Fruit fly (Drosophila melanogaster) whole organism, embryonic: ENCODE results near the gene not.
A peak's percentile ranks its signal among the peaks of the same experiment; 100 is the strongest.

Experiments
- B-H1 ChIP-seq: fragments of 200-800 bp; sonication (Bioruptor generic); IDR thresholded peaks from 3 replicates; pipeline ENCODE4 v1.3.6; 2022; ENCODE audit warnings: missing biosample characterization, missing genetic modification characterization
- BEAF-32 ChIP-seq: fragments of 200-800 bp; sonication (Bioruptor generic); optimal IDR thresholded peaks from 3 replicates; lab custom pipeline; 2017; ENCODE audit warnings: missing biosample characterization, missing genetic modification characterization, mild to moderate bottlenecking, moderate library complexity, missing genetic modification reagents
- CG11560 ChIP-seq: fragments of 200-800 bp; sonication (Bioruptor generic); IDR thresholded peaks from 3 replicates; pipeline ENCODE4 v1.3.6; 2022; ENCODE audit warnings: missing biosample characterization, missing genetic modification characterization
- CG11695 ChIP-seq: fragments of 200-800 bp; sonication (Bioruptor generic); IDR thresholded peaks from 3 replicates; pipeline ENCODE4 v1.3.6; 2022; ENCODE audit warnings: missing biosample characterization, missing genetic modification characterization
- CG12219 ChIP-seq: fragments of 200-800 bp; sonication (Bioruptor generic); optimal IDR thresholded peaks from 3 replicates; lab custom pipeline; 2018; ENCODE audit warnings: missing biosample characterization, mild to moderate bottlenecking, missing genetic modification characterization
- CG12769 ChIP-seq: fragments of 200-800 bp; sonication (Bioruptor generic); optimal IDR thresholded peaks from 2 replicates; lab custom pipeline; 2019; ENCODE audit warnings: missing biosample characterization, mild to moderate bottlenecking, missing genetic modification characterization, moderate library complexity
- CG15073 ChIP-seq: fragments of 200-800 bp; sonication (Bioruptor generic); optimal IDR thresholded peaks from 2 replicates; lab custom pipeline; 2016; ENCODE audit warnings: missing biosample characterization, missing genetic modification characterization
- CG15479 ChIP-seq: fragments of 200-800 bp; sonication (Bioruptor generic); optimal IDR thresholded peaks from 3 replicates; lab custom pipeline; 2019; ENCODE audit warnings: missing biosample characterization, mild to moderate bottlenecking, missing genetic modification characterization, moderate library complexity
- CG2129 ChIP-seq: fragments of 200-800 bp; sonication (Bioruptor generic); IDR thresholded peaks from 2 replicates; pipeline ENCODE4 v1.3.6; 2022; ENCODE audit warnings: missing biosample characterization, missing genetic modification characterization; ENCODE audit not compliant: partially characterized antibody
- CG2678 ChIP-seq: fragments of 200-800 bp; sonication (Bioruptor generic); optimal IDR thresholded peaks from 3 replicates; lab custom pipeline; 2019; ENCODE audit warnings: missing biosample characterization, mild to moderate bottlenecking, missing genetic modification characterization, moderate library complexity
- CG34422 ChIP-seq: fragments of 200-800 bp; sonication (Bioruptor generic); IDR thresholded peaks from 3 replicates; pipeline ENCODE4 v1.3.6; 2022; ENCODE audit warnings: missing biosample characterization, missing genetic modification characterization
- CG4328 ChIP-seq: fragments of 200-800 bp; sonication (Bioruptor generic); optimal IDR thresholded peaks from 3 replicates; lab custom pipeline; 2017; ENCODE audit warnings: missing biosample characterization, missing genetic modification reagents, missing genetic modification characterization
- CG4424 ChIP-seq: fragments of 200-800 bp; sonication (Bioruptor generic); optimal IDR thresholded peaks from 3 replicates; lab custom pipeline; 2016; ENCODE audit warnings: missing biosample characterization, missing genetic modification characterization
- CG4617 ChIP-seq: fragments of 200-800 bp; sonication (Bioruptor generic); optimal IDR thresholded peaks from 3 replicates; lab custom pipeline; 2016; ENCODE audit warnings: missing biosample characterization, missing genetic modification characterization, borderline replicate concordance
- CG6791 ChIP-seq: fragments of 200-800 bp; sonication (Bioruptor generic); IDR thresholded peaks from 3 replicates; pipeline ENCODE4 v1.3.6; 2022; ENCODE audit warnings: missing biosample characterization, missing genetic modification characterization; ENCODE audit not compliant: partially characterized antibody
- CG6854 ChIP-seq: fragments of 200-800 bp; sonication (Bioruptor generic); optimal IDR thresholded peaks from 3 replicates; lab custom pipeline; 2017; ENCODE audit warnings: missing biosample characterization, mild to moderate bottlenecking, missing genetic modification characterization
- CG7357 ChIP-seq: fragments of 200-800 bp; sonication (Bioruptor generic); IDR thresholded peaks from 3 replicates; pipeline ENCODE4 v1.3.6; 2022; ENCODE audit warnings: missing biosample characterization, missing genetic modification characterization
- CG7987 ChIP-seq: fragments of 200-800 bp; sonication (Bioruptor generic); optimal IDR thresholded peaks from 2 replicates; lab custom pipeline; 2018; ENCODE audit warnings: missing biosample characterization, mild to moderate bottlenecking, missing genetic modification characterization, moderate library complexity
- CG9609 ChIP-seq: fragments of 200-800 bp; sonication (Bioruptor generic); optimal IDR thresholded peaks from 3 replicates; lab custom pipeline; 2016; ENCODE audit warnings: missing biosample characterization, missing genetic modification characterization
- CHES-1-like ChIP-seq: fragments of 200-800 bp; sonication (Bioruptor generic); optimal IDR thresholded peaks from 2 replicates; lab custom pipeline; 2016; ENCODE audit warnings: missing biosample characterization, missing genetic modification characterization
- Eip74EF ChIP-seq, 2 experiments: fragments of 200-800 bp in 1 of 2; fragments of >200 bp in 1 of 2; sonication (Bioruptor generic) in 1 of 2; optimal IDR thresholded peaks; 2 replicates each; lab custom pipeline; 2017 to 2019; ENCODE audit warnings: missing biosample characterization in 2 of 2, missing genetic modification characterization in 2 of 2, mild to moderate bottlenecking in 1 of 2, moderate library complexity in 1 of 2
- Elba2 ChIP-seq: fragments of 200-800 bp; sonication (Bioruptor generic); optimal IDR thresholded peaks from 3 replicates; lab custom pipeline; 2016; ENCODE audit warnings: missing biosample characterization, missing genetic modification characterization
- GATAe ChIP-seq: fragments of 200-800 bp; sonication (Bioruptor generic); conservative IDR thresholded peaks from 2 replicates; pipeline ENCODE4 v1.3.6; 2022; ENCODE audit warnings: missing biosample characterization, missing genetic modification characterization
- Hr39 ChIP-seq: fragments of >200 bp; optimal IDR thresholded peaks from 2 replicates; lab custom pipeline; 2017
- Lpt ChIP-seq: fragments of >200 bp; optimal IDR thresholded peaks from 2 replicates; lab custom pipeline; 2018; ENCODE audit warnings: missing biosample characterization, missing genetic modification characterization
- Mes4 ChIP-seq: fragments of 200-800 bp; sonication (Bioruptor generic); optimal IDR thresholded peaks from 2 replicates; lab custom pipeline; 2016; ENCODE audit warnings: missing biosample characterization, missing genetic modification characterization
- PHDP ChIP-seq: fragments of 200-800 bp; sonication (Bioruptor generic); optimal IDR thresholded peaks from 3 replicates; lab custom pipeline; 2018; ENCODE audit warnings: missing biosample characterization, mild to moderate bottlenecking, missing genetic modification characterization, moderate library complexity
- Sox100B ChIP-seq: fragments of 200-800 bp; sonication (Bioruptor generic); optimal IDR thresholded peaks from 3 replicates; lab custom pipeline; 2018; ENCODE audit warnings: missing biosample characterization, mild to moderate bottlenecking, missing genetic modification characterization
- Taf1 ChIP-seq: fragments of 200-800 bp; sonication (Bioruptor generic); IDR thresholded peaks from 2 replicates; pipeline ENCODE4 v1.3.6; 2022; ENCODE audit warnings: missing biosample characterization, missing genetic modification characterization
- Usf ChIP-seq: fragments of 200-800 bp; sonication (Bioruptor generic); optimal IDR thresholded peaks from 2 replicates; lab custom pipeline; 2017; ENCODE audit warnings: missing genotype, missing biosample characterization, missing genetic modification characterization
- Xbp1 ChIP-seq: fragments of 200-800 bp; sonication (Bioruptor generic); optimal IDR thresholded peaks from 3 replicates; lab custom pipeline; 2016; ENCODE audit warnings: missing biosample characterization, mild to moderate bottlenecking, missing genetic modification characterization
- bigmax ChIP-seq: fragments of 200-800 bp; sonication (Bioruptor generic); optimal IDR thresholded peaks from 2 replicates; lab custom pipeline; 2018; ENCODE audit warnings: missing biosample characterization, mild to moderate bottlenecking, missing genetic modification characterization
- cas ChIP-seq: fragments of 200-800 bp; sonication (Bioruptor generic); IDR thresholded peaks from 2 replicates; pipeline ENCODE4 v1.3.6; 2022; ENCODE audit warnings: missing biosample characterization, missing genetic modification characterization
- fd64A ChIP-seq: fragments of 200-800 bp; sonication (Bioruptor generic); optimal IDR thresholded peaks from 3 replicates; lab custom pipeline; 2018; ENCODE audit warnings: missing biosample characterization, mild to moderate bottlenecking, missing genetic modification characterization
- fru ChIP-seq: fragments of >200 bp; optimal IDR thresholded peaks from 2 replicates; lab custom pipeline; 2017
- gcm ChIP-seq: fragments of 200-800 bp; sonication (Bioruptor generic); optimal IDR thresholded peaks from 2 replicates; lab custom pipeline; 2019; ENCODE audit warnings: missing biosample characterization, mild to moderate bottlenecking, missing genetic modification characterization, moderate library complexity
- gcm2 ChIP-seq: fragments of 200-800 bp; sonication (Bioruptor generic); optimal IDR thresholded peaks from 2 replicates; lab custom pipeline; 2016; ENCODE audit warnings: missing biosample characterization, missing genetic modification characterization
- jigr1 ChIP-seq: fragments of 200-800 bp; sonication (Bioruptor generic); IDR thresholded peaks from 3 replicates; pipeline ENCODE4 v1.3.6; 2022; ENCODE audit warnings: missing biosample characterization, missing genetic modification characterization
- odd ChIP-seq: fragments of 200-800 bp; sonication (Bioruptor generic); optimal IDR thresholded peaks from 2 replicates; lab custom pipeline; 2017; ENCODE audit warnings: missing biosample characterization, mild to moderate bottlenecking, missing genetic modification characterization
- onecut ChIP-seq: fragments of 200-800 bp; sonication (Bioruptor generic); IDR thresholded peaks from 2 replicates; pipeline ENCODE4 v1.3.6; 2022; ENCODE audit warnings: missing biosample characterization, missing genetic modification characterization
- peb ChIP-seq: fragments of 200-800 bp; sonication (Bioruptor generic); IDR thresholded peaks from 2 replicates; pipeline ENCODE4 v1.3.6; 2022; ENCODE audit warnings: missing biosample characterization, missing genetic modification characterization
- phol ChIP-seq: fragments of 200-800 bp; sonication (Bioruptor generic); optimal IDR thresholded peaks from 3 replicates; lab custom pipeline; 2018; ENCODE audit warnings: missing biosample characterization, mild to moderate bottlenecking, missing genetic modification characterization, moderate library complexity
- prd ChIP-seq, 3 experiments: fragments of >200 bp in 2 of 3; fragments of 200-800 bp in 1 of 3; sonication (Bioruptor generic) in 1 of 3; optimal IDR thresholded peaks in 2 of 3; IDR thresholded peaks in 1 of 3; 2 replicates in 2 of 3; 3 replicates in 1 of 3; pipeline versions ENCODE4 v1.3.6 to Lab custom; 2017 to 2022; ENCODE audit warnings: missing biosample characterization in 1 of 3, missing genetic modification characterization in 1 of 3
- salm ChIP-seq: fragments of 200-800 bp; sonication (Bioruptor generic); optimal IDR thresholded peaks from 2 replicates; lab custom pipeline; 2018; ENCODE audit warnings: missing biosample characterization, mild to moderate bottlenecking, missing genetic modification characterization
- sens ChIP-seq: fragments of 200-800 bp; sonication (Bioruptor generic); peaks from one replicate; lab custom pipeline; 2016; ENCODE audit warnings: missing biosample characterization, missing genetic modification characterization
- seq ChIP-seq: fragments of 200-800 bp; sonication (Bioruptor generic); IDR thresholded peaks from 2 replicates; pipeline ENCODE4 v1.3.6; 2022; ENCODE audit warnings: missing biosample characterization, missing genetic modification characterization
- so ChIP-seq: fragments of 200-800 bp; sonication (Bioruptor generic); IDR thresholded peaks from 3 replicates; pipeline ENCODE4 v1.3.6; 2022; ENCODE audit warnings: missing biosample characterization, missing genetic modification characterization
- stwl ChIP-seq: fragments of 200-800 bp; sonication (Bioruptor generic); optimal IDR thresholded peaks from 3 replicates; lab custom pipeline; 2018; ENCODE audit warnings: missing biosample characterization, mild to moderate bottlenecking, missing genetic modification characterization, moderate library complexity
- usp ChIP-seq: fragments of >200 bp; optimal IDR thresholded peaks from 2 replicates; lab custom pipeline; 2017; ENCODE audit warnings: missing biosample characterization, missing genetic modification characterization
- zfh1 ChIP-seq: fragments of 200-800 bp; sonication (Bioruptor generic); IDR thresholded peaks from 3 replicates; pipeline ENCODE4 v1.3.6; 2022; ENCODE audit warnings: missing biosample characterization, missing genetic modification characterization

not gene

DNA sequence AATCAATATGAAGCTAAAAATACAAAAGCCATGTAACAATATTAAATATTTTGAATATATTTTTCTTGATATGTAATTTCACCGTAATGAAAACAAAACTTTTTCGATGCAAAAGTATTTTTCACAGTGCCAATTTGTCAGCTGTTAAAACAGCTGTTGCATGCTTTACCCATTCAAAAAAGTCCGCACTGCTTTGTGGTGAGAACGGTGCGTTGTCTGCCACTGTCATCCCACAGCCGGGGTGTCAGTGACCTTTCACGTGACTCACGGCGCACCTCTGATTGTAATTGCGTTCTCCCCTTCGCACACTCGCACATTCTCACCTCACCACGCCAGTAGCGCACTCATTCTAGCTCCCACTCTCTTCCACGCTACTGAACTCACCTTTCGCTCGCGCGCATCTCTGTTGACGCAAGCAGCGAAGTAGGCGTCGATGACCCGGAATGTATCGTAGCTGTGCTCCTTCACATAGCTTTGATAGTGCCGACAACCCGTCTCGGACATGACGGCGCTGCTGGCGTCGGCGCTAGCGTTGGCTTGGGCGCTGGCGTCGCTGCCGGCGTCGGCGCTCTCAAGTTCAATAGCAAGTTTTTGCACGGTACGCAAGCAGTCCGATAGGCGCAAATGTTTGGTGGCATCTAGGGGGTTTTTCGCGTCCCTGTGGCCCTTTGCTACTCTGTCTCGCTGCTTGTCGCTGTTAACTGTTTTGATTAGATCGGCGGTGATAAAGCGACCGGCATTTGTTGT lies 768 bp downstream of the not start (continued):
- TF ChIP-seq Xbp1 (GFP tag; lab: Kevin White, UChicago) (peak; percentile 50), CG11560 (tag; lab: Robert Waterston, UW) (no peak), CG2678 (tag; lab: Kevin White, UChicago) (no peak), jigr1 (GFP tag; lab: Robert Waterston, UW) (no peak), fd64A (GFP tag; lab: Kevin White, UChicago) (no peak), Eip74EF (GFP tag; optimal IDR thresholded peaks at IDR 0.05; lab: Kevin White, UChicago) (no peak), PHDP (tag; lab: Kevin White, UChicago) (peak; percentile 48), CG7357 (peak; percentile 14; the same call in 1 of the 3 replicates), peb (GFP tag; lab: Robert Waterston, UW) (no peak), Mes4 (GFP tag; lab: Kevin White, UChicago) (no peak), CG4617 (GFP tag; lab: Kevin White, UChicago) (no peak), CG4328 (no peak), sens (GFP tag; lab: Kevin White, UChicago) (peak; percentile 91), odd (GFP tag; lab: Kevin White, UChicago) (no peak), fru (lab: Kevin White, UChicago) (no peak), gcm (no peak), cas (GFP tag; lab: Robert Waterston, UW) (peak; percentile 42; the same call in 1 of the 2 replicates), Usf (GFP tag; lab: Kevin White, UChicago) (no peak), onecut (peak; percentile 49), Elba2 (no peak), CG7987 (GFP tag; lab: Kevin White, UChicago) (no peak), phol (tag; lab: Kevin White, UChicago) (peak; percentile 47), zfh1 (GFP tag; lab: Robert Waterston, UW) (0 out of 3 replicates have a peak, but pooled peaks have one; percentile 19), CG12219 (GFP tag; lab: Kevin White, UChicago) (no peak), CG15479 (GFP tag; lab: Kevin White, UChicago) (peak; percentile 89), seq (GFP tag; lab: Robert Waterston, UW) (peak; percentile 53; the same call in 1 of the 2 replicates), CG4424 (peak; percentile 28), CG34422 (GFP tag; lab: Robert Waterston, UW) (no peak), CG6791 (GFP tag; lab: Robert Waterston, UW) (peak; percentile 64), GATAe (GFP tag; lab: Robert Waterston, UW) (0 out of 2 replicates have a peak, but pooled peaks have one; percentile 32), CG11695 (GFP tag; lab: Robert Waterston, UW) (no peak), CG2129 (peak; percentile 39), CG12769 (tag; lab: Kevin White, UChicago) (peak; percentile 77), CG9609 (GFP tag; lab: Kevin White, UChicago) (peak; percentile 58), stwl (peak; percentile 66), CG15073 (no peak), CG6854 (GFP tag; lab: Kevin White, UChicago) (peak; percentile 20), CHES-1-like (GFP tag; lab: Kevin White, UChicago) (peak; percentile 38), Lpt (no peak), BEAF-32 (GFP tag; lab: Kevin White, UChicago) (peak; percentile 76), Taf1 (GFP tag; lab: Robert Waterston, UW) (no peak), bigmax (GFP tag; lab: Kevin White, UChicago) (no peak), prd (optimal IDR thresholded peaks at IDR 0.05; lab: Kevin White, UChicago) (no peak), prd (GFP tag; IDR thresholded peaks at IDR 0.05; lab: Robert Waterston, UW) (peak; percentile 49), Hr39 (lab: Kevin White, UChicago) (no peak), Sox100B (GFP tag; lab: Kevin White, UChicago) (peak; percentile 39), so (GFP tag; lab: Robert Waterston, UW) (peak; percentile 43; the same call in 1 of the 3 replicates), salm (no peak), gcm2 (GFP tag; lab: Kevin White, UChicago) (peak; percentile 7), B-H1 (GFP tag; lab: Robert Waterston, UW) (no peak), usp (GFP tag; lab: Kevin White, UChicago) (no peak)
